Fruit fly (Drosophila melanogaster): ENCODE data around the gene CG12075.

- TF ChIP-seq kay (GFP tag; ENCODE audit: borderline replicate concordance): no peak
- no peak for TF ChIP-seq ovo (GFP tag; optimal IDR thresholded peaks at IDR 0.05)
- no peak for TF ChIP-seq toe (GFP tag; optimal IDR thresholded peaks at IDR 0.05)
- no peak for TF ChIP-seq Mnt (GFP tag; optimal IDR thresholded peaks at IDR 0.05)
- no peak for TF ChIP-seq CG7101 (tag; optimal IDR thresholded peaks at IDR 0.05)
- no peak for TF ChIP-seq CG7045 (GFP tag; optimal IDR thresholded peaks at IDR 0.05)
- TF ChIP-seq bab1 (GFP tag; optimal IDR thresholded peaks at IDR 0.05): no peak
Measured at dm6 chrX:8835126-8835525, 3.0 kb upstream of the CG12075 start.
